Worm (Caenorhabditis elegans) whole organism, L4 larva: Measurements from ENCODE around the gene clec-4.

Experiments used
- F49E8.2 ChIP-seq: sonication (generic microtip); optimal IDR thresholded peaks from 2 replicates; lab custom pipeline; 2016; ENCODE audit warnings: missing compliant biosample characterization, mild to moderate bottlenecking, missing genetic modification characterization, borderline replicate concordance
- T20F7.1 ChIP-seq: fragments of 200-800 bp; sonication (Bioruptor generic); optimal IDR thresholded peaks from 2 replicates; lab custom pipeline; 2018; ENCODE audit warnings: mild to moderate bottlenecking, missing genetic modification characterization, missing compliant biosample characterization
- Y48G9A.11 ChIP-seq: fragments of 200-800 bp; sonication (Bioruptor generic); IDR thresholded peaks from 2 replicates; pipeline ENCODE4 v1.3.6; 2022; ENCODE audit warnings: missing genetic modification reagents, missing genetic modification characterization, missing compliant biosample characterization
- Y5F2A.4 ChIP-seq: fragments of 200-800 bp; sonication (Bioruptor generic); optimal IDR thresholded peaks from 2 replicates; lab custom pipeline; 2018; ENCODE audit warnings: mild to moderate bottlenecking, missing genetic modification characterization, missing compliant biosample characterization
- ZK337.2 ChIP-seq: fragments of 200-800 bp; sonication (Bioruptor generic); IDR thresholded peaks from 2 replicates; pipeline ENCODE4 v1.3.6; 2022; ENCODE audit warnings: missing genetic modification reagents, missing genetic modification characterization, missing compliant biosample characterization
- ZK546.5 ChIP-seq, 2 experiments: sonication (generic microtip); optimal IDR thresholded peaks; 2 replicates each; lab custom pipeline; 2017; ENCODE audit warnings: missing biosample characterization in 2 of 2, missing genetic modification characterization in 2 of 2
- aha-1 ChIP-seq: fragments of 150-350 bp; peaks from one replicate; lab custom pipeline; 2014; ENCODE audit warnings: missing biosample characterization, missing genetic modification characterization
- arid-1 ChIP-seq: fragments of 200-800 bp; sonication (Bioruptor generic); conservative IDR thresholded peaks from 2 replicates; pipeline ENCODE4 v1.3.6; 2022; ENCODE audit warnings: missing genetic modification reagents, missing genetic modification characterization, missing compliant biosample characterization
- attf-4 ChIP-seq: sonication (generic microtip); optimal IDR thresholded peaks from 3 replicates; lab custom pipeline; 2017; ENCODE audit warnings: missing biosample characterization, missing genetic modification characterization
- ceh-20 ChIP-seq: fragments of 200-800 bp; sonication (Bioruptor generic); IDR thresholded peaks from 2 replicates; pipeline ENCODE4 v1.3.6; 2022; ENCODE audit warnings: missing genetic modification reagents, missing genetic modification characterization, missing compliant biosample characterization
- ces-1 ChIP-seq: fragments of 150-350 bp; sonication (generic microtip); optimal IDR thresholded peaks from 4 replicates; lab custom pipeline; 2014; ENCODE audit warnings: missing biosample characterization, missing genetic modification reagents, missing genetic modification characterization
- cey-2 ChIP-seq: sonication (generic microtip); optimal IDR thresholded peaks from 3 replicates; lab custom pipeline; 2017; ENCODE audit warnings: missing genetic modification characterization, mild to moderate bottlenecking, missing compliant biosample characterization, antibody characterized with exemption, borderline replicate concordance; ENCODE audit not compliant: insufficient read depth
- ctbp-1 ChIP-seq: fragments of 200-800 bp; sonication (Bioruptor generic); IDR thresholded peaks from 2 replicates; pipeline ENCODE4 v1.3.6; 2022; ENCODE audit warnings: missing genetic modification reagents, missing genetic modification characterization, missing compliant biosample characterization
- daf-12 ChIP-seq: fragments of 150-350 bp; optimal IDR thresholded peaks from 2 replicates; lab custom pipeline; 2014; ENCODE audit warnings: missing biosample characterization, missing genetic modification reagents, missing genetic modification characterization
- daf-8 ChIP-seq: fragments of 200-800 bp; sonication (Bioruptor generic); IDR thresholded peaks from 2 replicates; pipeline ENCODE4 v1.3.6; 2022; ENCODE audit warnings: missing genetic modification characterization, missing compliant biosample characterization
- dmd-6 ChIP-seq: fragments of 200-800 bp; sonication (Bioruptor generic); IDR thresholded peaks from 2 replicates; pipeline ENCODE4 v1.3.6; 2022; ENCODE audit warnings: missing genetic modification reagents, missing genetic modification characterization, missing compliant biosample characterization
- dmd-8 ChIP-seq: fragments of 200-800 bp; sonication (Bioruptor generic); IDR thresholded peaks from 2 replicates; pipeline ENCODE4 v1.3.6; 2022; ENCODE audit warnings: missing genetic modification characterization, missing compliant biosample characterization
- dpl-1 ChIP-seq: fragments of 150-350 bp; optimal IDR thresholded peaks from 2 replicates; lab custom pipeline; 2014; ENCODE audit warnings: missing biosample characterization, missing genetic modification reagents, missing genetic modification characterization
- duxl-1 ChIP-seq: sonication (generic microtip); optimal IDR thresholded peaks from 2 replicates; lab custom pipeline; 2016; ENCODE audit warnings: mild to moderate bottlenecking, missing genetic modification characterization, moderate library complexity, missing compliant biosample characterization; ENCODE audit not compliant: poor library complexity
- fos-1 ChIP-seq: fragments of 150-350 bp; optimal IDR thresholded peaks from 2 replicates; lab custom pipeline; 2014; ENCODE audit warnings: missing biosample characterization, missing genetic modification characterization
- gei-8 ChIP-seq: fragments of 200-800 bp; sonication (Bioruptor generic); optimal IDR thresholded peaks from 2 replicates; lab custom pipeline; 2018; ENCODE audit warnings: mild to moderate bottlenecking, missing genetic modification characterization, missing compliant biosample characterization
- hlh-11 ChIP-seq: fragments of 200-800 bp; sonication (Bioruptor generic); optimal IDR thresholded peaks from 2 replicates; lab custom pipeline; 2018; ENCODE audit warnings: mild to moderate bottlenecking, missing genetic modification characterization, missing compliant biosample characterization
- lim-7 ChIP-seq: fragments of 200-800 bp; sonication (Bioruptor generic); IDR thresholded peaks from 2 replicates; pipeline ENCODE4 v1.3.6; 2022; ENCODE audit warnings: missing genetic modification characterization, missing compliant biosample characterization
- lin-29 ChIP-seq: fragments of 200-800 bp; sonication (Bioruptor generic); IDR thresholded peaks from 2 replicates; pipeline ENCODE4 v1.3.6; 2022; ENCODE audit warnings: missing genetic modification reagents, missing genetic modification characterization, missing compliant biosample characterization
- lin-39 ChIP-seq: fragments of 150-350 bp; optimal IDR thresholded peaks from 2 replicates; lab custom pipeline; 2014; ENCODE audit warnings: missing biosample characterization, missing genetic modification reagents, missing genetic modification characterization
- lir-3 ChIP-seq: sonication (generic microtip); optimal IDR thresholded peaks from 2 replicates; lab custom pipeline; 2016; ENCODE audit warnings: mild to moderate bottlenecking, missing genetic modification characterization, missing compliant biosample characterization
- lsy-2 ChIP-seq, 2 experiments: fragments of 150-350 bp in 1 of 2; sonication (generic microtip) in 1 of 2; optimal IDR thresholded peaks; 2 replicates each; lab custom pipeline; 2014 to 2017; ENCODE audit warnings: missing biosample characterization in 2 of 2, missing genetic modification characterization in 2 of 2
- madf-5 ChIP-seq, 2 experiments: fragments of 200-800 bp; sonication (Bioruptor generic); IDR thresholded peaks; 2 replicates each; pipeline ENCODE4 v1.3.6; 2022; ENCODE audit warnings: missing compliant biosample characterization in 2 of 2, missing genetic modification characterization in 2 of 2
- madf-9 ChIP-seq: fragments of 200-800 bp; sonication (Bioruptor generic); conservative IDR thresholded peaks from 2 replicates; pipeline ENCODE4 v1.3.6; 2022; ENCODE audit warnings: missing genetic modification reagents, missing genetic modification characterization, missing compliant biosample characterization
- mdl-1 ChIP-seq, 2 experiments: fragments of 150-350 bp in 1 of 2; sonication (generic microtip) in 1 of 2; optimal IDR thresholded peaks; 2 replicates each; lab custom pipeline; 2014 to 2017; ENCODE audit warnings: missing biosample characterization in 2 of 2, missing genetic modification characterization in 2 of 2
- mxl-3 ChIP-seq: fragments of 200-800 bp; sonication (Bioruptor generic); optimal IDR thresholded peaks from 2 replicates; lab custom pipeline; 2018; ENCODE audit warnings: mild to moderate bottlenecking, missing genetic modification characterization, missing compliant biosample characterization
- nhr-10 ChIP-seq: fragments of 150-350 bp; optimal IDR thresholded peaks from 2 replicates; lab custom pipeline; 2014; ENCODE audit warnings: missing biosample characterization, missing genetic modification characterization
- nhr-11 ChIP-seq: fragments of 150-350 bp; optimal IDR thresholded peaks from 2 replicates; lab custom pipeline; 2014; ENCODE audit warnings: missing biosample characterization, missing genetic modification characterization
- nhr-111 ChIP-seq: fragments of 200-800 bp; sonication (Bioruptor generic); optimal IDR thresholded peaks from 2 replicates; lab custom pipeline; 2018; ENCODE audit warnings: mild to moderate bottlenecking, missing genetic modification characterization, missing compliant biosample characterization
- nhr-28 ChIP-seq: fragments of 150-350 bp; optimal IDR thresholded peaks from 2 replicates; lab custom pipeline; 2014; ENCODE audit warnings: missing biosample characterization, missing genetic modification characterization
- nhr-48 ChIP-seq: sonication (generic microtip); optimal IDR thresholded peaks from 2 replicates; lab custom pipeline; 2016; ENCODE audit warnings: mild to moderate bottlenecking, missing genetic modification characterization, missing compliant biosample characterization
- nhr-6 ChIP-seq: fragments of 150-350 bp; optimal IDR thresholded peaks from 2 replicates; lab custom pipeline; 2014; ENCODE audit warnings: missing biosample characterization, missing genetic modification characterization
- pha-4 ChIP-seq, 2 experiments: fragments of 150-350 bp in 1 of 2; fragments of 200-800 bp in 1 of 2; sonication (Bioruptor generic) in 1 of 2; IDR thresholded peaks in 1 of 2; optimal IDR thresholded peaks in 1 of 2; 2 replicates each; pipeline versions ENCODE4 v1.3.6 to Lab custom; 2014 to 2022; ENCODE audit warnings: missing genetic modification characterization in 2 of 2, missing genetic modification reagents in 2 of 2, missing biosample characterization in 1 of 2, missing compliant biosample characterization in 1 of 2
- php-3 ChIP-seq: fragments of 200-800 bp; sonication (Bioruptor generic); IDR thresholded peaks from 2 replicates; pipeline ENCODE4 v1.3.6; 2022; ENCODE audit warnings: missing genetic modification reagents, missing genetic modification characterization, missing compliant biosample characterization
- rbr-2 ChIP-seq: sonication (generic microtip); optimal IDR thresholded peaks from 2 replicates; lab custom pipeline; 2016; ENCODE audit warnings: missing genotype, missing genetic modification characterization, missing compliant biosample characterization
- sdz-12 ChIP-seq: fragments of 200-800 bp; sonication (Bioruptor generic); optimal IDR thresholded peaks from 2 replicates; lab custom pipeline; 2018; ENCODE audit warnings: mild to moderate bottlenecking, missing genetic modification characterization, missing compliant biosample characterization
- snpc-1.2 ChIP-seq: fragments of 200-800 bp; sonication (Bioruptor generic); IDR thresholded peaks from 2 replicates; pipeline ENCODE4 v1.3.6; 2022; ENCODE audit warnings: missing genetic modification reagents, missing genetic modification characterization, missing compliant biosample characterization
- spr-3 ChIP-seq: fragments of 200-800 bp; sonication (Bioruptor generic); optimal IDR thresholded peaks from 2 replicates; lab custom pipeline; 2018; ENCODE audit warnings: mild to moderate bottlenecking, missing genetic modification characterization, missing compliant biosample characterization
- tag-97 ChIP-seq: fragments of 200-800 bp; sonication (Bioruptor generic); IDR thresholded peaks from 2 replicates; pipeline ENCODE4 v1.3.6; 2022; ENCODE audit warnings: missing genetic modification characterization, missing compliant biosample characterization
- tra-1 ChIP-seq: fragments of 200-800 bp; sonication (Bioruptor generic); IDR thresholded peaks from 2 replicates; pipeline ENCODE4 v1.3.6; 2022; ENCODE audit warnings: missing genetic modification reagents, missing genetic modification characterization, missing compliant biosample characterization
- unc-130 ChIP-seq: sonication (generic microtip); optimal IDR thresholded peaks from 2 replicates; lab custom pipeline; 2016; ENCODE audit warnings: missing genetic modification reagents, missing genetic modification characterization, missing compliant biosample characterization
- unc-62 ChIP-seq, 3 experiments: fragments of 150-350 bp in 1 of 3; sonication (generic microtip); optimal IDR thresholded peaks in 2 of 3; peaks in 1 of 3; 1 replicate in 1 of 3; 2 replicates in 2 of 3; lab custom pipeline; 2014 to 2017; ENCODE audit warnings: missing biosample characterization in 3 of 3, missing genetic modification characterization in 3 of 3, missing genetic modification reagents in 3 of 3, missing genotype in 1 of 3
- vab-7 ChIP-seq: fragments of 200-800 bp; sonication (Bioruptor generic); IDR thresholded peaks from 2 replicates; pipeline ENCODE4 v1.3.6; 2022; ENCODE audit warnings: missing genetic modification reagents, missing genetic modification characterization, missing compliant biosample characterization
- zfp-3 ChIP-seq: fragments of 200-800 bp; sonication (Bioruptor generic); conservative IDR thresholded peaks from 2 replicates; pipeline ENCODE4 v1.3.6; 2022; ENCODE audit warnings: missing genetic modification reagents, missing genetic modification characterization, missing compliant biosample characterization
- ztf-11 ChIP-seq: fragments of 150-350 bp; optimal IDR thresholded peaks from 2 replicates; lab custom pipeline; 2014; ENCODE audit warnings: missing biosample characterization, missing genetic modification characterization
- ztf-7 ChIP-seq: fragments of 150-350 bp; optimal IDR thresholded peaks from 2 replicates; lab custom pipeline; 2014; ENCODE audit warnings: missing biosample characterization, missing genetic modification characterization

Gene clec-4

DNA sequence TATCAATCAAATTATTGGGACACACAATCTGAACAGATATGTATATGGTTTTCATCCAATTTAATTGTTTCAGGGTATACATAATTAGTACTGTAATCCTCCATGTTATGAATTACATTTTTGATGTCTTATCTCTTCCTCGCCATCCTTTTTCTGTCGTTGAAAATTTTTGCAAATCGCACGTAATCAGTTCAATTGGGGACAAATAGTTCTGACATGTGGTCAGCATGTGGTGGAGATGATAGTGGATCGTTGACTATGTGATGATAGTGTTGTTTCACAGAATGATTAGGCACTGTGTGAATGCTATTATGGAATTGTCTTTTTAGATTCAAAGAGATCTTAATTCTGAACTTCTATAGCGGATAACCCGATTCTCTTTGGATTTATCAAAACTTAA is 34.5 kb upstream of the clec-4 start (continued):
- TF ChIP-seq php-3 (GFP tag; lab: Robert Waterston, UW) (no peak), hlh-11 (tag; lab: Kevin White, UChicago) (peak; percentile 16), ztf-11 (tag; lab: Kevin White, UChicago) (no peak), zfp-3 (no peak), lir-3 (tag; lab: Kevin White, UChicago) (no peak), dpl-1 (GFP tag; lab: Kevin White, UChicago) (no peak), mdl-1 (tag; optimal IDR thresholded peaks at IDR 0.05; lab: Kevin White, UChicago) (peak in 1 of 2 experiments; percentile 5), snpc-1.2 (GFP tag; lab: Robert Waterston, UW) (no peak), nhr-111 (GFP tag; lab: Kevin White, UChicago) (no peak), mxl-3 (GFP tag; lab: Kevin White, UChicago) (peak; percentile 85), ztf-7 (tag; lab: Kevin White, UChicago) (no peak), aha-1 (tag; lab: Kevin White, UChicago) (peak; percentile 99), nhr-11 (no peak), daf-8 (GFP tag; lab: Robert Waterston, UW) (no peak), ZK546.5 (tag; optimal IDR thresholded peaks at IDR 0.05; lab: Kevin White, UChicago) (no peak), duxl-1 (no peak), dmd-8 (GFP tag; lab: Robert Waterston, UW) (no peak), arid-1 (no peak), vab-7 (GFP tag; lab: Robert Waterston, UW) (no peak), nhr-28 (peak; percentile 60), pha-4 (GFP tag; IDR thresholded peaks at IDR 0.05; lab: Robert Waterston, UW) (no peak), pha-4 (tag; optimal IDR thresholded peaks at IDR 0.05; lab: Kevin White, UChicago) (no peak), ces-1 (no peak), daf-12 (tag; lab: Kevin White, UChicago) (no peak), F49E8.2 (tag; lab: Kevin White, UChicago) (no peak), sdz-12 (GFP tag; lab: Kevin White, UChicago) (no peak), rbr-2 (tag; lab: Kevin White, UChicago) (no peak), cey-2 (tag; lab: Kevin White, UChicago) (no peak), ceh-20 (GFP tag; lab: Robert Waterston, UW) (no peak), lsy-2 (tag; optimal IDR thresholded peaks at IDR 0.05; lab: Kevin White, UChicago) (no peak), Y48G9A.11 (GFP tag; lab: Robert Waterston, UW) (no peak), Y5F2A.4 (GFP tag; lab: Kevin White, UChicago) (no peak), unc-130 (GFP tag; lab: Kevin White, UChicago) (no peak), nhr-10 (tag; lab: Kevin White, UChicago) (no peak), madf-5 (GFP tag; IDR thresholded peaks at IDR 0.05; lab: Robert Waterston, UW) (no peak), lin-29 (no peak), dmd-6 (peak; percentile 93), madf-9 (GFP tag; lab: Robert Waterston, UW) (no peak), unc-62 (GFP tag; optimal IDR thresholded peaks at IDR 0.05 in 1 of 2; lab: Kevin White, UChicago) (peak in 1 of 2 experiments; percentile 93), unc-62 (tag; optimal IDR thresholded peaks at IDR 0.05; lab: Kevin White, UChicago) (no peak), fos-1 (tag; lab: Kevin White, UChicago) (no peak), nhr-48 (tag; lab: Kevin White, UChicago) (peak; percentile 97)

DNA sequence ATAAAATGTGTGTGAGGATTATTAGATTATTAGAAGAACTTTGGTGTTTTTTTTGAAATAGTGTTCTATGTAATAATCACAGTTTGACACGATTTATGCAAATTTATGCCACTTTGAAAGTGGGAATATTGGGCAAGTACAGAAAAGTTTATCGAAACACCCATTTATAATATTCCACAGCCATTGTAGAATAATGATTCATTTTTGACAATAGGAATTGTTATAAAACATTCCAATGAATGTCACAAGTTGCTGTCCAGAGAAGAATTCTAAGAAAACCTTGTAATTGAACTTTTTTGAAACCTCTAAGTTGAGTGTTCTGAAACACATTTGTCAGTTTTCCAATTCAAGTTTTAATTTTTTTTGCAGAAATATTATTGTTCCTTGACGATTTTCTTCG is 31.3 kb upstream of the clec-4 start, which contains the start of gene nspe-4:
nspe-4 (plus strand) TSS at position 301 of the 400 bp plus-strand sequence.
- TF ChIP-seq gei-8 (GFP tag; lab: Kevin White, UChicago) (no peak), ctbp-1 (GFP tag; lab: Robert Waterston, UW) (no peak), dpl-1 (GFP tag; lab: Kevin White, UChicago) (no peak), pha-4 (GFP tag; IDR thresholded peaks at IDR 0.05; lab: Robert Waterston, UW) (no peak), pha-4 (tag; optimal IDR thresholded peaks at IDR 0.05; lab: Kevin White, UChicago) (no peak), attf-4 (tag; lab: Kevin White, UChicago) (no peak), lim-7 (GFP tag; lab: Robert Waterston, UW) (no peak), ceh-20 (GFP tag; lab: Robert Waterston, UW) (no peak), tra-1 (no peak), lin-39 (no peak), php-3 (GFP tag; lab: Robert Waterston, UW) (no peak), nhr-6 (tag; lab: Kevin White, UChicago) (no peak), T20F7.1 (GFP tag; lab: Kevin White, UChicago) (no peak), spr-3 (GFP tag; lab: Kevin White, UChicago) (no peak), tag-97 (GFP tag; lab: Robert Waterston, UW) (no peak), ZK337.2 (GFP tag; lab: Robert Waterston, UW) (no peak)
